Worm (Caenorhabditis elegans) whole organism, late embryonic: ENCODE results near the gene F44F4.3.

Experiments used
- T23F11.4 ChIP-seq: fragments of 200-800 bp; sonication (Bioruptor generic); optimal IDR thresholded peaks from 2 replicates; lab custom pipeline; 2018; ENCODE audit warnings: mild to moderate bottlenecking, missing genetic modification characterization, missing compliant biosample characterization
- ceh-31 ChIP-seq: sonication (generic microtip); optimal IDR thresholded peaks from 2 replicates; lab custom pipeline; 2016; ENCODE audit warnings: missing genetic modification characterization, missing compliant biosample characterization
- dve-1 ChIP-seq: sonication (generic microtip); optimal IDR thresholded peaks from 2 replicates; lab custom pipeline; 2017; ENCODE audit warnings: antibody characterized with exemption, mild to moderate bottlenecking, missing genetic modification characterization, missing compliant biosample characterization
- elt-2 ChIP-seq: sonication (generic microtip); optimal IDR thresholded peaks from 2 replicates; lab custom pipeline; 2016; ENCODE audit warnings: missing genetic modification reagents, missing genetic modification characterization, missing compliant biosample characterization
- ets-4 ChIP-seq: sonication (generic microtip); optimal IDR thresholded peaks from 2 replicates; lab custom pipeline; 2016; ENCODE audit warnings: missing genetic modification characterization, missing compliant biosample characterization
- pag-3 ChIP-seq: sonication (generic microtip); optimal IDR thresholded peaks from 2 replicates; lab custom pipeline; 2016; ENCODE audit warnings: missing compliant biosample characterization, missing genetic modification characterization, borderline replicate concordance
- pha-4 ChIP-seq: fragments of 150-350 bp; optimal IDR thresholded peaks from 2 replicates; lab custom pipeline; 2018; ENCODE audit warnings: missing biosample characterization, missing genetic modification reagents, missing genetic modification characterization
- unc-3 ChIP-seq, 2 experiments: fragments of 200-800 bp in 1 of 2; sonication (Bioruptor generic) in 1 of 2; sonication (generic microtip) in 1 of 2; conservative IDR thresholded peaks in 1 of 2; optimal IDR thresholded peaks in 1 of 2; 2 replicates each; pipeline versions ENCODE4 v1.3.6 to Lab custom; 2016 to 2022; ENCODE audit warnings: missing compliant biosample characterization in 2 of 2, missing genetic modification characterization in 2 of 2, missing genetic modification reagents in 1 of 2
- unc-42 ChIP-seq: sonication (generic microtip); optimal IDR thresholded peaks from 2 replicates; lab custom pipeline; 2016; ENCODE audit warnings: missing genotype, missing genetic modification characterization, missing compliant biosample characterization
- unc-55 ChIP-seq: sonication (generic microtip); optimal IDR thresholded peaks from 2 replicates; lab custom pipeline; 2017; ENCODE audit warnings: missing biosample characterization, missing genetic modification reagents, missing genetic modification characterization

DNA sequence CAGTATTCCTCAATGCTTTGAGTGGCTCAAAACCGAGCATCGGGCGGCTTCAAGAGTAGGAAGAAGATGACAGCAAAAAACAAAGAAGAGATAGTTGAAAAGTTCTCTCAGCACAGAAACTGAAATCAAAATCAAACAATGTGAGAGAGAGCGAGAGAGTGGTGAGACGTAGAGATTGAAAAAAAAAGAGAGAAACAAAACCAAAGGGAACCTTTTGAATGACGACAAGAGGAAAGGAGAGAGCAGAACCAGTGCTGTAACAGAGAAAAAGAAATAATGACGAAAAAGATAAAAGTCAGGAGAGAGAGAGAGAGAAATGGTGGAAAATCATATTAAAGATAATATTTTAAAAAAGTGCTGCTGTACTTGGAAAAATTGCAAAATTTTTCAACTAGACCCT is 18.5 kb downstream of the F44F4.3 start:
- no peak for TF ChIP-seq dve-1 (tag; lab: Kevin White, UChicago)
- TF ChIP-seq T23F11.4, result no peak
- TF ChIP-seq pha-4, result no peak
- TF ChIP-seq ceh-31 (tag; lab: Kevin White, UChicago), result no peak
- no peak for TF ChIP-seq elt-2 (tag; lab: Kevin White, UChicago)
- no peak for TF ChIP-seq unc-3 (GFP tag; conservative IDR thresholded peaks at IDR 0.05; lab: Robert Waterston, UW)
- TF ChIP-seq unc-3 (tag; optimal IDR thresholded peaks at IDR 0.05; lab: Kevin White, UChicago), result no peak
- no peak for TF ChIP-seq pag-3 (tag; lab: Kevin White, UChicago)
- no peak for TF ChIP-seq unc-55 (GFP tag; lab: Kevin White, UChicago)
- TF ChIP-seq ets-4 (tag; lab: Kevin White, UChicago), result no peak
- no peak for TF ChIP-seq unc-42 (tag; lab: Kevin White, UChicago)
